Worm (Caenorhabditis elegans): ENCODE measurements around the gene parn-2.

- TF ChIP-seq drap-1 (GFP tag; optimal IDR thresholded peaks at IDR 0.05) (no peak), blmp-1 (tag; optimal IDR thresholded peaks at IDR 0.05) (no peak), ces-1 (GFP tag; optimal IDR thresholded peaks at IDR 0.05) (no peak)
Measured at ce11 chrII:12300680-12301079, 44.3 kb upstream of the parn-2 start.
